Worm (Caenorhabditis elegans): ENCODE measurements around the gene ubc-23.

DNA sequence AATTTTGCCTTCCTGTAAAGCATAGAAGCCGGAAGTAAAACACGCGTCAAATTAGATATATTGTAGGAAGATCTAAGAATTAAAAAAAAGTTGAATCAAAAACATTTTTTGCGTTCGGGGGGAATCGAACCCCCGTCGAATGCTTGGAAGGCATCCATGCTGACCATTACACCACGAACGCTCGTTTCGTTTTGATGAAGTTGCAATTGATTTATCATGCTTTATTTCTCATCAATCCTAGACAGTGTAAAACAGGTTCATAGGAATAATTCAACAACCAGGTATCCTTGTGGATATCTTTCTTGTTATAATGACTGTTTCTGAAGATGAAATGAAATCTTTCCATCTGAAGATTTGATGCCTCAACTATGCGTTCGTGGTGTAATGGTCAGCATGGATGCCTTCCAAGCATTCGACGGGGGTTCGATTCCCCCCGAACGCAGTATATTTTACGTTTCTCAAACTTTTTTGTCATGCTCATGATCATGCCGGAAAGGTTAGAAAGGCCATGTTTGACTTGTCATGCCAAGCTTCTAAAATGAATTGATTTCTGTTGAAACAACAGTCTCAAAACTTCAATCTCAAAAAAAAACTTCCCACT is 24.2 kb upstream of the ubc-23 start:
- no peak for TF ChIP-seq dve-1 (tag; optimal IDR thresholded peaks at IDR 0.05; ENCODE audit: insufficient read depth)
- TF ChIP-seq nhr-6 (tag; optimal IDR thresholded peaks at IDR 0.05), result no peak
- no peak for TF ChIP-seq Y75B8A.6 (GFP tag; IDR thresholded peaks at IDR 0.05)
- TF ChIP-seq arid-1 (GFP tag; conservative IDR thresholded peaks at IDR 0.05), result peak; percentile 69
- TF ChIP-seq daf-12 (tag; optimal IDR thresholded peaks at IDR 0.05), result no peak
- peak; percentile 9 for TF ChIP-seq nhr-28 (tag; optimal IDR thresholded peaks at IDR 0.05)
- TF ChIP-seq unc-62 (GFP tag; optimal IDR thresholded peaks at IDR 0.05 in 1 of 2), result peak in 1 of 2 experiments; percentile 11
- no peak for TF ChIP-seq unc-62 (tag; optimal IDR thresholded peaks at IDR 0.05)
- no peak for TF ChIP-seq zag-1 (tag; optimal IDR thresholded peaks at IDR 0.05)
- TF ChIP-seq ctbp-1 (GFP tag; IDR thresholded peaks at IDR 0.05), result 0 out of 2 replicates have a peak, but pooled peaks have one; percentile 46
- TF ChIP-seq aly-2 (tag; optimal IDR thresholded peaks at IDR 0.05), result no peak
- TF ChIP-seq cey-2 (tag; optimal IDR thresholded peaks at IDR 0.05; ENCODE audit: borderline replicate concordance, insufficient read depth), result no peak
- TF ChIP-seq ztf-11 (tag; optimal IDR thresholded peaks at IDR 0.05), result no peak
- TF ChIP-seq jun-1 (tag; optimal IDR thresholded peaks at IDR 0.05), result no peak
- no peak for TF ChIP-seq set-16 (GFP tag; IDR thresholded peaks at IDR 0.05)
